Fruit fly (Drosophila melanogaster) whole organism, embryonic: ENCODE data around the gene Ocrl.

Experiments
- Bgb ChIP-seq: fragments of 200-800 bp; sonication (Bioruptor generic); IDR thresholded peaks from 2 replicates; pipeline ENCODE4 v1.3.6; 2022; ENCODE audit warnings: missing biosample characterization, missing genetic modification characterization; ENCODE audit not compliant: partially characterized antibody
- Bteb2 ChIP-seq: fragments of 200-800 bp; sonication (Bioruptor generic); optimal IDR thresholded peaks from 2 replicates; lab custom pipeline; 2016; ENCODE audit warnings: missing biosample characterization, missing genetic modification characterization
- CG10267 ChIP-seq: fragments of 200-800 bp; sonication (Bioruptor generic); optimal IDR thresholded peaks from 2 replicates; lab custom pipeline; 2018; ENCODE audit warnings: missing biosample characterization, mild to moderate bottlenecking, missing genetic modification characterization, moderate library complexity
- CG10274 ChIP-seq: fragments of 200-800 bp; sonication (Bioruptor generic); optimal IDR thresholded peaks from 3 replicates; lab custom pipeline; 2017; ENCODE audit warnings: missing biosample characterization, mild to moderate bottlenecking, missing genetic modification characterization
- CG10462 ChIP-seq: fragments of 200-800 bp; sonication (Bioruptor generic); optimal IDR thresholded peaks from 2 replicates; lab custom pipeline; 2016; ENCODE audit warnings: missing biosample characterization, missing genetic modification characterization
- CG11456 ChIP-seq: fragments of 200-800 bp; sonication (Bioruptor generic); IDR thresholded peaks from 3 replicates; pipeline ENCODE4 v1.3.6; 2022; ENCODE audit warnings: missing biosample characterization, missing genetic modification characterization
- CG11560 ChIP-seq: fragments of 200-800 bp; sonication (Bioruptor generic); IDR thresholded peaks from 3 replicates; pipeline ENCODE4 v1.3.6; 2022; ENCODE audit warnings: missing biosample characterization, missing genetic modification characterization
- CG12391 ChIP-seq: fragments of 200-800 bp; sonication (Bioruptor generic); optimal IDR thresholded peaks from 3 replicates; lab custom pipeline; 2018; ENCODE audit warnings: missing biosample characterization, mild to moderate bottlenecking, missing genetic modification characterization, moderate library complexity
- CG13424 ChIP-seq: fragments of 200-800 bp; sonication (Bioruptor generic); optimal IDR thresholded peaks from 2 replicates; lab custom pipeline; 2019; ENCODE audit warnings: missing biosample characterization, mild to moderate bottlenecking, missing genetic modification characterization, moderate library complexity
- CG1602 ChIP-seq: fragments of 200-800 bp; sonication (Bioruptor generic); optimal IDR thresholded peaks from 3 replicates; lab custom pipeline; 2016; ENCODE audit warnings: missing biosample characterization, missing genetic modification characterization
- CG17359 ChIP-seq: fragments of 200-800 bp; sonication (Bioruptor generic); optimal IDR thresholded peaks from 3 replicates; lab custom pipeline; 2018; ENCODE audit warnings: missing biosample characterization, mild to moderate bottlenecking, missing genetic modification characterization, moderate library complexity
- CG2120 ChIP-seq: fragments of 200-800 bp; sonication (Bioruptor generic); optimal IDR thresholded peaks from 3 replicates; lab custom pipeline; 2016; ENCODE audit warnings: missing biosample characterization, missing genetic modification characterization
- CG2202 ChIP-seq: fragments of 200-800 bp; sonication (Bioruptor generic); optimal IDR thresholded peaks from 2 replicates; lab custom pipeline; 2018; ENCODE audit warnings: missing biosample characterization, mild to moderate bottlenecking, missing genetic modification characterization
- CG30020 ChIP-seq: fragments of 200-800 bp; optimal IDR thresholded peaks from 2 replicates; lab custom pipeline; 2019; ENCODE audit warnings: missing biosample characterization, mild to moderate bottlenecking, missing genetic modification characterization, moderate library complexity
- CG3726 ChIP-seq: fragments of 200-800 bp; sonication (Bioruptor generic); IDR thresholded peaks from 3 replicates; pipeline ENCODE4, ENCODE4 v1.3.6; 2022; ENCODE audit warnings: missing biosample characterization, missing genetic modification characterization
- CG43689 ChIP-seq: fragments of 200-800 bp; sonication (Bioruptor generic); IDR thresholded peaks from 2 replicates; pipeline ENCODE4 v1.3.6; 2022; ENCODE audit warnings: missing biosample characterization, missing genetic modification characterization
- CG4404 ChIP-seq: fragments of 200-800 bp; sonication (Bioruptor generic); IDR thresholded peaks from 2 replicates; pipeline ENCODE4 v1.3.6; 2022; ENCODE audit warnings: missing biosample characterization, missing genetic modification characterization
- CG5180 ChIP-seq: fragments of 200-800 bp; sonication (Bioruptor generic); optimal IDR thresholded peaks from 3 replicates; lab custom pipeline; 2017; ENCODE audit warnings: missing biosample characterization, missing genetic modification characterization, mild to moderate bottlenecking, moderate library complexity, missing genetic modification reagents
- CG6791 ChIP-seq: fragments of 200-800 bp; sonication (Bioruptor generic); IDR thresholded peaks from 3 replicates; pipeline ENCODE4 v1.3.6; 2022; ENCODE audit warnings: missing biosample characterization, missing genetic modification characterization; ENCODE audit not compliant: partially characterized antibody
- CG9797 ChIP-seq: fragments of 200-800 bp; sonication (Bioruptor generic); optimal IDR thresholded peaks from 3 replicates; lab custom pipeline; 2018; ENCODE audit warnings: missing biosample characterization, mild to moderate bottlenecking, missing genetic modification characterization
- Dek ChIP-seq: fragments of 200-800 bp; sonication (Bioruptor generic); optimal IDR thresholded peaks from 3 replicates; lab custom pipeline; 2019; ENCODE audit warnings: missing biosample characterization, mild to moderate bottlenecking, missing genetic modification characterization, moderate library complexity
- Elba2 ChIP-seq: fragments of 200-800 bp; sonication (Bioruptor generic); optimal IDR thresholded peaks from 3 replicates; lab custom pipeline; 2016; ENCODE audit warnings: missing biosample characterization, missing genetic modification characterization
- Gug ChIP-seq: fragments of 200-800 bp; sonication (Bioruptor generic); IDR thresholded peaks from 4 replicates; pipeline ENCODE4 v1.3.6; 2022; ENCODE audit warnings: missing biosample characterization, missing genetic modification characterization
- Hey ChIP-seq: fragments of 200-800 bp; sonication (Bioruptor generic); optimal IDR thresholded peaks from 3 replicates; lab custom pipeline; 2018; ENCODE audit warnings: missing biosample characterization, mild to moderate bottlenecking, missing genetic modification characterization
- HmgD ChIP-seq: fragments of 200-800 bp; sonication (Bioruptor generic); optimal IDR thresholded peaks from 3 replicates; lab custom pipeline; 2016; ENCODE audit warnings: missing biosample characterization, missing genetic modification characterization
- Med ChIP-seq: fragments of 200-800 bp; sonication (Bioruptor generic); peaks from one replicate; lab custom pipeline; 2016; ENCODE audit warnings: missing biosample characterization, missing genetic modification characterization, mild to moderate bottlenecking, inconsistent platforms, moderate library complexity
- Pdp1 ChIP-seq, 2 experiments: fragments of 200-800 bp; sonication (Bioruptor generic); optimal IDR thresholded peaks; 3 replicates each; lab custom pipeline; 2016; ENCODE audit warnings: missing biosample characterization in 2 of 2, missing genetic modification characterization in 2 of 2, mild to moderate bottlenecking in 1 of 2, moderate library complexity in 1 of 2
- Sin3A ChIP-seq: fragments of >200 bp; optimal IDR thresholded peaks from 2 replicates; lab custom pipeline; 2018
- Sox100B ChIP-seq: fragments of 200-800 bp; sonication (Bioruptor generic); optimal IDR thresholded peaks from 3 replicates; lab custom pipeline; 2018; ENCODE audit warnings: missing biosample characterization, mild to moderate bottlenecking, missing genetic modification characterization
- TFAM ChIP-seq: fragments of 200-800 bp; sonication (Bioruptor generic); optimal IDR thresholded peaks from 2 replicates; lab custom pipeline; 2017; ENCODE audit warnings: missing biosample characterization, missing genetic modification characterization, inconsistent platforms
- aop ChIP-seq: fragments of 200-800 bp; sonication (Bioruptor generic); IDR thresholded peaks from 2 replicates; pipeline ENCODE4 v1.3.6; 2022; ENCODE audit warnings: missing biosample characterization, missing genetic modification characterization
- dan ChIP-seq: fragments of 200-800 bp; sonication (Bioruptor generic); IDR thresholded peaks from 2 replicates; pipeline ENCODE4 v1.3.6; 2022; ENCODE audit warnings: missing biosample characterization, missing genetic modification characterization
- eve ChIP-seq, 2 experiments: fragments of >200 bp; optimal IDR thresholded peaks; 2 replicates each; lab custom pipeline; 2017; ENCODE audit warnings: missing biosample characterization in 2 of 2, missing genetic modification characterization in 2 of 2
- eyg ChIP-seq: fragments of 200-800 bp; sonication (Bioruptor generic); optimal IDR thresholded peaks from 3 replicates; lab custom pipeline; 2016; ENCODE audit warnings: missing biosample characterization, missing genetic modification characterization
- fd3F ChIP-seq: fragments of 200-800 bp; sonication (Bioruptor generic); optimal IDR thresholded peaks from 2 replicates; lab custom pipeline; 2018; ENCODE audit warnings: missing biosample characterization, mild to moderate bottlenecking, missing genetic modification characterization, moderate library complexity
- gce ChIP-seq: fragments of 200-800 bp; sonication (Bioruptor generic); IDR thresholded peaks from 3 replicates; pipeline ENCODE4 v1.3.6; 2022; ENCODE audit warnings: missing biosample characterization, missing genetic modification characterization
- gcm2 ChIP-seq: fragments of 200-800 bp; sonication (Bioruptor generic); optimal IDR thresholded peaks from 2 replicates; lab custom pipeline; 2016; ENCODE audit warnings: missing biosample characterization, missing genetic modification characterization
- gem ChIP-seq: fragments of 200-800 bp; sonication (Bioruptor generic); optimal IDR thresholded peaks from 2 replicates; lab custom pipeline; 2019; ENCODE audit warnings: missing biosample characterization, mild to moderate bottlenecking, missing genetic modification characterization, moderate library complexity
- gsb ChIP-seq: fragments of 200-800 bp; sonication (Bioruptor generic); IDR thresholded peaks from 2 replicates; pipeline ENCODE4 v1.3.6; 2022; ENCODE audit warnings: missing biosample characterization, missing genetic modification characterization
- klu ChIP-seq: fragments of 200-800 bp; sonication (Bioruptor generic); IDR thresholded peaks from 2 replicates; pipeline ENCODE4 v1.3.6; 2022; ENCODE audit warnings: missing biosample characterization, missing genetic modification characterization
- lmd ChIP-seq: fragments of 200-800 bp; sonication (Bioruptor generic); IDR thresholded peaks from 2 replicates; pipeline ENCODE4 v1.3.6; 2022; ENCODE audit warnings: missing biosample characterization, missing genetic modification characterization
- maf-S ChIP-seq: fragments of 200-800 bp; sonication (Bioruptor generic); optimal IDR thresholded peaks from 2 replicates; lab custom pipeline; 2016; ENCODE audit warnings: missing biosample characterization, missing genetic modification characterization
- oc ChIP-seq: fragments of 200-800 bp; sonication (Bioruptor generic); optimal IDR thresholded peaks from 2 replicates; lab custom pipeline; 2018; ENCODE audit warnings: missing biosample characterization, mild to moderate bottlenecking, missing genetic modification characterization, moderate library complexity
- peb ChIP-seq: fragments of 200-800 bp; sonication (Bioruptor generic); IDR thresholded peaks from 2 replicates; pipeline ENCODE4 v1.3.6; 2022; ENCODE audit warnings: missing biosample characterization, missing genetic modification characterization
- ranshi ChIP-seq: fragments of 200-800 bp; sonication (Bioruptor generic); IDR thresholded peaks from 2 replicates; pipeline ENCODE4 v1.3.6; 2022; ENCODE audit warnings: missing biosample characterization, missing genetic modification characterization
- sc ChIP-seq, 3 experiments: fragments of >200 bp in 2 of 3; fragments of 200-800 bp in 1 of 3; sonication (Bioruptor generic) in 1 of 3; optimal IDR thresholded peaks; 2 replicates in 2 of 3; 3 replicates in 1 of 3; lab custom pipeline; 2017; ENCODE audit warnings: mild to moderate bottlenecking in 1 of 3, missing biosample characterization in 1 of 3, missing genetic modification characterization in 1 of 3, missing genetic modification reagents in 1 of 3
- schlank ChIP-seq: fragments of 200-800 bp; sonication (Bioruptor generic); optimal IDR thresholded peaks from 2 replicates; lab custom pipeline; 2018; ENCODE audit warnings: missing biosample characterization, mild to moderate bottlenecking, missing genetic modification characterization
- seq ChIP-seq: fragments of 200-800 bp; sonication (Bioruptor generic); IDR thresholded peaks from 2 replicates; pipeline ENCODE4 v1.3.6; 2022; ENCODE audit warnings: missing biosample characterization, missing genetic modification characterization
- sim ChIP-seq: fragments of 200-800 bp; sonication (Bioruptor generic); IDR thresholded peaks from 2 replicates; pipeline ENCODE4 v1.3.6; 2022; ENCODE audit warnings: missing biosample characterization, missing genetic modification characterization
- tna ChIP-seq: fragments of 200-800 bp; sonication (Bioruptor generic); IDR thresholded peaks from 2 replicates; pipeline ENCODE4 v1.3.6; 2022; ENCODE audit warnings: missing biosample characterization, missing genetic modification characterization; ENCODE audit not compliant: partially characterized antibody
- wdn ChIP-seq: fragments of 200-800 bp; sonication (Bioruptor generic); IDR thresholded peaks from 2 replicates; pipeline ENCODE4 v1.3.6; 2022; ENCODE audit warnings: missing biosample characterization, missing genetic modification characterization

The Ocrl gene

dm6 chrX:1940020-1940419, 17.2 kb downstream of the Ocrl start, which contains the start of the genes CG3857 and CG3587 (continued):
- TF ChIP-seq gem (tag; lab: Kevin White, UChicago) (peak; percentile 79), CG10462 (GFP tag; lab: Kevin White, UChicago) (peak; percentile 62), eve (GFP tag; optimal IDR thresholded peaks at IDR 0.05; lab: Kevin White, UChicago) (no peak), gcm2 (GFP tag; lab: Kevin White, UChicago) (peak; percentile 59), Bteb2 (GFP tag; lab: Kevin White, UChicago) (peak; percentile 69), HmgD (GFP tag; lab: Kevin White, UChicago) (peak; percentile 90), CG4404 (peak; percentile 66), Dek (tag; lab: Kevin White, UChicago) (peak; percentile 70), oc (tag; lab: Kevin White, UChicago) (peak; percentile 39), sim (GFP tag; lab: Robert Waterston, UW) (no peak), Sox100B (peak; percentile 61), seq (GFP tag; lab: Robert Waterston, UW) (0 out of 2 replicates have a peak, but pooled peaks have one; percentile 21), ranshi (GFP tag; lab: Robert Waterston, UW) (peak; percentile 43; the same call in 1 of the 2 replicates), CG2202 (tag; lab: Kevin White, UChicago) (peak; percentile 19), lmd (peak; percentile 75), sc (optimal IDR thresholded peaks at IDR 0.05; lab: Kevin White, UChicago) (no peak), sc (GFP tag; optimal IDR thresholded peaks at IDR 0.05; lab: Kevin White, UChicago) (peak; percentile 29), eyg (GFP tag; lab: Kevin White, UChicago) (peak; percentile 67), maf-S (peak; percentile 73), CG13424 (tag; lab: Kevin White, UChicago) (peak; percentile 55), CG1602 (GFP tag; lab: Kevin White, UChicago) (peak; percentile 75), CG11560 (tag; lab: Robert Waterston, UW) (0 out of 3 replicates have a peak, but pooled peaks have one; percentile 37), fd3F (GFP tag; lab: Kevin White, UChicago) (peak; percentile 50), CG2120 (GFP tag; lab: Kevin White, UChicago) (peak; percentile 91), Bgb (GFP tag; lab: Robert Waterston, UW) (no peak), CG3726 (GFP tag; lab: Robert Waterston, UW) (peak; percentile 52; the same call in 1 of the 3 replicates), Sin3A (lab: Kevin White, UChicago) (peak; percentile 69), CG11456 (GFP tag; lab: Robert Waterston, UW) (peak; percentile 73; the same call in 2 of the 3 replicates), CG17359 (peak; percentile 50), Gug (GFP tag; lab: Robert Waterston, UW) (peak; percentile 67; the same call in 3 of the 4 replicates), gce (GFP tag; lab: Robert Waterston, UW) (no peak), aop (GFP tag; lab: Robert Waterston, UW) (no peak), CG9797 (GFP tag; lab: Kevin White, UChicago) (peak; percentile 15), Elba2 (GFP tag; lab: Kevin White, UChicago) (peak; percentile 47), CG10267 (tag; lab: Kevin White, UChicago) (peak; percentile 96), schlank (tag; lab: Kevin White, UChicago) (peak; percentile 29), peb (no peak), CG10274 (GFP tag; lab: Kevin White, UChicago) (peak; percentile 1), Hey (tag; lab: Kevin White, UChicago) (peak; percentile 19), klu (GFP tag; lab: Robert Waterston, UW) (peak; percentile 57; the same call in 1 of the 2 replicates), Pdp1 (GFP tag; optimal IDR thresholded peaks at IDR 0.05; lab: Kevin White, UChicago) (peak; percentile 79 to 92), CG5180 (peak; percentile 19), CG43689 (no peak), tna (GFP tag; lab: Robert Waterston, UW) (no peak), gsb (GFP tag; lab: Robert Waterston, UW) (no peak), CG12391 (peak; percentile 83), CG6791 (GFP tag; lab: Robert Waterston, UW) (no peak), CG30020 (peak; percentile 43), wdn (no peak), Med (GFP tag; lab: Kevin White, UChicago) (peak; percentile 97), TFAM (no peak), dan (GFP tag; lab: Robert Waterston, UW) (no peak)
